Fruit fly (Drosophila melanogaster) whole organism, embryonic: ENCODE results near the gene CG33969.
A peak's percentile ranks its signal among the peaks of the same experiment; 100 is the strongest.

ENCODE experiments used
- B-H1 ChIP-seq: fragments of 200-800 bp; sonication (Bioruptor generic); IDR thresholded peaks from 3 replicates; pipeline ENCODE4 v1.3.6; 2022; ENCODE audit warnings: missing biosample characterization, missing genetic modification characterization
- Bdp1 ChIP-seq: fragments of 200-800 bp; sonication (Bioruptor generic); optimal IDR thresholded peaks from 3 replicates; lab custom pipeline; 2016; ENCODE audit warnings: missing biosample characterization, missing genetic modification characterization
- CG11696 ChIP-seq: fragments of 200-800 bp; sonication (Bioruptor generic); IDR thresholded peaks from 2 replicates; pipeline ENCODE4 v1.3.6; 2022; ENCODE audit warnings: missing biosample characterization, missing genetic modification characterization
- CG13123 ChIP-seq: fragments of 200-800 bp; sonication (Bioruptor generic); optimal IDR thresholded peaks from 2 replicates; lab custom pipeline; 2016; ENCODE audit warnings: missing biosample characterization, missing genetic modification characterization
- CG1529 ChIP-seq: fragments of 200-800 bp; sonication (Bioruptor generic); optimal IDR thresholded peaks from 3 replicates; lab custom pipeline; 2018; ENCODE audit warnings: missing biosample characterization, missing genetic modification characterization
- CG18476 ChIP-seq: fragments of 200-800 bp; sonication (Bioruptor generic); optimal IDR thresholded peaks from 2 replicates; lab custom pipeline; 2016; ENCODE audit warnings: missing biosample characterization, mild to moderate bottlenecking, missing genetic modification characterization
- CG2199 ChIP-seq: fragments of 200-800 bp; sonication (Bioruptor generic); IDR thresholded peaks from 3 replicates; pipeline ENCODE4 v1.3.6; 2022; ENCODE audit warnings: missing biosample characterization, missing genetic modification characterization
- CG30431 ChIP-seq: fragments of 200-800 bp; sonication (Bioruptor generic); optimal IDR thresholded peaks from 2 replicates; lab custom pipeline; 2017; ENCODE audit warnings: missing biosample characterization, missing genetic modification characterization
- CG42726 ChIP-seq: fragments of 200-800 bp; sonication (Bioruptor generic); IDR thresholded peaks from 2 replicates; pipeline ENCODE4 v1.3.6; 2022; ENCODE audit warnings: missing biosample characterization, missing genetic modification characterization; ENCODE audit not compliant: partially characterized antibody
- CG6791 ChIP-seq: fragments of 200-800 bp; sonication (Bioruptor generic); IDR thresholded peaks from 3 replicates; pipeline ENCODE4 v1.3.6; 2022; ENCODE audit warnings: missing biosample characterization, missing genetic modification characterization; ENCODE audit not compliant: partially characterized antibody
- CG7271 ChIP-seq: fragments of 200-800 bp; sonication (Bioruptor generic); optimal IDR thresholded peaks from 2 replicates; lab custom pipeline; 2018; ENCODE audit warnings: missing biosample characterization, mild to moderate bottlenecking, missing genetic modification characterization, moderate library complexity
- CG7556 ChIP-seq: fragments of 200-800 bp; sonication (Bioruptor generic); optimal IDR thresholded peaks from 2 replicates; lab custom pipeline; 2017; ENCODE audit warnings: missing biosample characterization, mild to moderate bottlenecking, missing genetic modification characterization
- CG7963 ChIP-seq: fragments of 200-800 bp; sonication (Bioruptor generic); IDR thresholded peaks from 3 replicates; pipeline ENCODE4 v1.3.6; 2022; ENCODE audit warnings: missing biosample characterization, missing genetic modification characterization; ENCODE audit not compliant: partially characterized antibody
- CG8359 ChIP-seq: fragments of 200-800 bp; sonication (Bioruptor generic); optimal IDR thresholded peaks from 2 replicates; lab custom pipeline; 2017; ENCODE audit warnings: missing biosample characterization, mild to moderate bottlenecking, missing genetic modification characterization, borderline replicate concordance
- CG8388 ChIP-seq: fragments of 200-800 bp; sonication (Bioruptor generic); optimal IDR thresholded peaks from 2 replicates; lab custom pipeline; 2019; ENCODE audit warnings: missing biosample characterization, mild to moderate bottlenecking, missing genetic modification characterization, moderate library complexity
- CG8478 ChIP-seq: fragments of >200 bp; optimal IDR thresholded peaks from 2 replicates; lab custom pipeline; 2018
- Dfd ChIP-seq, 2 experiments: fragments of >200 bp; optimal IDR thresholded peaks; 2 replicates each; lab custom pipeline; 2017; ENCODE audit warnings: missing biosample characterization in 2 of 2, missing genetic modification characterization in 2 of 2
- Doc3 ChIP-seq: fragments of 200-800 bp; sonication (Bioruptor generic); IDR thresholded peaks from 3 replicates; pipeline ENCODE4 v1.3.6; 2022; ENCODE audit warnings: missing biosample characterization, missing genetic modification characterization; ENCODE audit not compliant: partially characterized antibody
- HHEX ChIP-seq: fragments of 200-800 bp; sonication (Bioruptor generic); optimal IDR thresholded peaks from 3 replicates; lab custom pipeline; 2017; ENCODE audit warnings: missing biosample characterization, mild to moderate bottlenecking, missing genetic modification characterization, missing genetic modification reagents
- Kr ChIP-seq: fragments of 200-800 bp; sonication (Bioruptor generic); optimal IDR thresholded peaks from 2 replicates; lab custom pipeline; 2017; ENCODE audit warnings: missing biosample characterization, mild to moderate bottlenecking, missing genetic modification characterization
- Med ChIP-seq: fragments of 200-800 bp; sonication (Bioruptor generic); peaks from one replicate; lab custom pipeline; 2016; ENCODE audit warnings: missing biosample characterization, missing genetic modification characterization, mild to moderate bottlenecking, inconsistent platforms, moderate library complexity
- Tbp ChIP-seq: fragments of >200 bp; optimal IDR thresholded peaks from 2 replicates; lab custom pipeline; 2018; ENCODE audit warnings: missing biosample characterization, missing genetic modification characterization
- Xbp1 ChIP-seq: fragments of 200-800 bp; sonication (Bioruptor generic); optimal IDR thresholded peaks from 3 replicates; lab custom pipeline; 2016; ENCODE audit warnings: missing biosample characterization, mild to moderate bottlenecking, missing genetic modification characterization
- ara ChIP-seq: fragments of 200-800 bp; sonication (Bioruptor generic); IDR thresholded peaks from 2 replicates; pipeline ENCODE4 v1.3.6; 2022; ENCODE audit warnings: missing biosample characterization, missing genetic modification characterization
- az2 ChIP-seq: fragments of 200-800 bp; sonication (Bioruptor generic); optimal IDR thresholded peaks from 3 replicates; lab custom pipeline; 2016; ENCODE audit warnings: missing biosample characterization, missing genetic modification characterization
- br ChIP-seq: fragments of >200 bp; optimal IDR thresholded peaks from 2 replicates; lab custom pipeline; 2017
- crol ChIP-seq: fragments of 200-800 bp; sonication (Bioruptor generic); IDR thresholded peaks from 2 replicates; pipeline ENCODE4 v1.3.6; 2022; ENCODE audit warnings: missing biosample characterization, missing genetic modification characterization
- crp ChIP-seq, 2 experiments: fragments of 200-800 bp; sonication (Bioruptor generic); optimal IDR thresholded peaks; 2 replicates in 1 of 2; 3 replicates in 1 of 2; lab custom pipeline; 2017; ENCODE audit warnings: missing biosample characterization in 2 of 2, missing genetic modification characterization in 2 of 2, mild to moderate bottlenecking in 1 of 2, moderate library complexity in 1 of 2
- dm ChIP-seq: fragments of 200-800 bp; sonication (Bioruptor generic); optimal IDR thresholded peaks from 3 replicates; lab custom pipeline; 2016; ENCODE audit warnings: missing biosample characterization, missing genetic modification characterization
- dmrt11E ChIP-seq: fragments of 200-800 bp; sonication (Bioruptor generic); optimal IDR thresholded peaks from 3 replicates; lab custom pipeline; 2018; ENCODE audit warnings: missing biosample characterization, mild to moderate bottlenecking, missing genetic modification characterization, moderate library complexity
- emc ChIP-seq: fragments of 200-800 bp; sonication (Bioruptor generic); optimal IDR thresholded peaks from 2 replicates; lab custom pipeline; 2016; ENCODE audit warnings: missing biosample characterization, missing genetic modification characterization
- fru ChIP-seq: fragments of >200 bp; optimal IDR thresholded peaks from 2 replicates; lab custom pipeline; 2017
- lab ChIP-seq: fragments of 200-800 bp; sonication (Bioruptor generic); optimal IDR thresholded peaks from 3 replicates; lab custom pipeline; 2017; ENCODE audit warnings: missing biosample characterization, missing genetic modification characterization, mild to moderate bottlenecking, moderate library complexity, missing genetic modification reagents
- lola ChIP-seq, 3 experiments: fragments of >200 bp in 2 of 3; fragments of 200-800 bp in 1 of 3; sonication (Bioruptor generic) in 1 of 3; optimal IDR thresholded peaks; 2 replicates each; lab custom pipeline; 2017 to 2019; ENCODE audit warnings: missing biosample characterization in 3 of 3, missing genetic modification characterization in 3 of 3, mild to moderate bottlenecking in 1 of 3, moderate library complexity in 1 of 3
- oc ChIP-seq: fragments of 200-800 bp; sonication (Bioruptor generic); optimal IDR thresholded peaks from 2 replicates; lab custom pipeline; 2018; ENCODE audit warnings: missing biosample characterization, mild to moderate bottlenecking, missing genetic modification characterization, moderate library complexity
- ro ChIP-seq: fragments of 200-800 bp; sonication (Bioruptor generic); IDR thresholded peaks from 2 replicates; pipeline ENCODE4 v1.3.6; 2022; ENCODE audit warnings: missing biosample characterization, missing genetic modification characterization
- stc ChIP-seq: fragments of 200-800 bp; sonication (Bioruptor generic); IDR thresholded peaks from 2 replicates; pipeline ENCODE4 v1.3.6; 2022; ENCODE audit warnings: missing biosample characterization, missing genetic modification characterization
- trh ChIP-seq: fragments of 200-800 bp; sonication (Bioruptor generic); optimal IDR thresholded peaks from 2 replicates; lab custom pipeline; 2016; ENCODE audit warnings: missing biosample characterization, missing genetic modification characterization
- z ChIP-seq: fragments of 200-800 bp; sonication (Bioruptor generic); IDR thresholded peaks from 3 replicates; pipeline ENCODE4 v1.3.6; 2022; ENCODE audit warnings: missing biosample characterization, missing genetic modification characterization

The CG33969 gene

DNA sequence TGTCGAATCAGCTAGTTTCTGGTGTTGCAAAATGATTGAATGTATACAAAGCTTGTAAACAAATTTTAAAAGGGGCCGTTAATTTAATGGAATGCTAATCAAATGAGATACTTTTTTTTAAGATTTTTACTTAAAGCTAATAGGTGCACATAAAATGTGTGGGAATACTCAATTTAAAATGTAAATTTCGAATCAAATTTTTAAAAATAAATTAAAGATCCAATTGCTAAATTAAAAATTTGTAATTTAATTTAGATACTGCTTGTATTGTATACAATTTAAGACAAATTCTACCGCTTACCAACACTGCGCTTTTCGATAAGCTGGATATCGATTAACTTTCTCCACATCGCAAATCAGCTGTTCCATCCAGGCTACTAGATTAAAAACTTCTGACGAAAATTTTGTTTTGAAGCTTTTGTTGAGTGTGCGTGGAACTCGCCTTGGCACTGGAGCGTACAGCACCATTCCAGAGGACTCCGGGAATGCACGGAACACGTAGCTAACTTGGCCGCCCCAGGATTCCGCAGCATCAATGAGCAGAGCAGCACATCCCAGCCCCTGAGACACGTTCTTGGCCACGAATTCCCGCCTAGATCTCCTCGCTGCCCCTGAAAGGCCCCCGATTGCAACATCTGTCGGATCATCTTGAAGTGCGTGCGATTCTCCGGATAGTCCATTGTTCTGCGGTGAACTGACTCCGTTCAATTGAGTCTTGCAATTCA, 9.1 kb downstream of the CG33969 start, which contains the start of the genes CG5498 and fbl (continued):
- TF ChIP-seq lola (GFP tag; optimal IDR thresholded peaks at IDR 0.05; lab: Kevin White, UChicago) (peak in 1 of 3 experiments; percentile 67), ara (GFP tag; lab: Robert Waterston, UW) (0 out of 2 replicates have a peak, but pooled peaks have one; percentile 4), CG7556 (peak; percentile 71), Tbp (GFP tag; lab: Kevin White, UChicago) (no peak), HHEX (GFP tag; lab: Kevin White, UChicago) (no peak), CG7271 (peak; percentile 1), oc (no peak), stc (GFP tag; lab: Robert Waterston, UW) (0 out of 2 replicates have a peak, but pooled peaks have one; percentile 29), CG8359 (GFP tag; lab: Kevin White, UChicago) (no peak), CG1529 (GFP tag; lab: Kevin White, UChicago) (peak; percentile 32), Dfd (GFP tag; optimal IDR thresholded peaks at IDR 0.05; lab: Kevin White, UChicago) (no peak), CG11696 (GFP tag; lab: Robert Waterston, UW) (no peak), Doc3 (GFP tag; lab: Robert Waterston, UW) (0 out of 3 replicates have a peak, but pooled peaks have one; percentile 30)

DNA sequence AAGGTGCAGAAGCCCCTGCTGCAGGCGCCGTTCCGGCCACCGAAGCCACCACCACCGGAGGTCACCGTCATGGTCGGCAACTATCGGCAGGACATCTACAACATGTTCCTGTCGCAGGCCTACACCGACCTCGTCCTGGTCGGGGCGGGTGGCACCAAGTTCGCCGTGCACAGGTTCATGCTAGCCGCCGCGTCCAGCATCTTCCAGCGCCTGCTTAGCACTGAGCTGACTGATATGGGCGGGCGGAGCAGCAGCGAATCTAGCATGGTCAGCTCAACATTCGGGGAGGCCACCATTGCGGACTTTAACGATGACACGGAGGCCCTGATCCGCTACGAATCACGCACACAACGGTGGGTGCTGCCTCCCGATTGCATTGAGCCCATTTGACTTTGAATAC, 13.9 kb downstream of the CG33969 start:
- TF ChIP-seq CG13123 (GFP tag; lab: Kevin White, UChicago) (no peak), Xbp1 (no peak), CG8388 (no peak), crol (GFP tag; lab: Robert Waterston, UW) (no peak), dmrt11E (tag; lab: Kevin White, UChicago) (no peak), CG42726 (GFP tag; lab: Robert Waterston, UW) (no peak), fru (lab: Kevin White, UChicago) (no peak), CG2199 (no peak), trh (no peak), CG7271 (no peak), CG18476 (GFP tag; lab: Kevin White, UChicago) (no peak), az2 (GFP tag; lab: Kevin White, UChicago) (no peak), z (GFP tag; lab: Robert Waterston, UW) (0 out of 3 replicates have a peak, but pooled peaks have one; percentile 26), CG8478 (peak; percentile 55), br (lab: Kevin White, UChicago) (no peak), Med (GFP tag; lab: Kevin White, UChicago) (peak; percentile 52), B-H1 (GFP tag; lab: Robert Waterston, UW) (no peak), emc (GFP tag; lab: Kevin White, UChicago) (no peak), CG7963 (GFP tag; lab: Robert Waterston, UW) (0 out of 3 replicates have a peak, but pooled peaks have one; percentile 6), lab (GFP tag; lab: Kevin White, UChicago) (no peak), CG30431 (no peak), dm (GFP tag; lab: Kevin White, UChicago) (no peak), Kr (GFP tag; lab: Kevin White, UChicago) (no peak), ro (GFP tag; lab: Robert Waterston, UW) (no peak), crp (GFP tag; optimal IDR thresholded peaks at IDR 0.05; lab: Kevin White, UChicago) (no peak), CG6791 (GFP tag; lab: Robert Waterston, UW) (0 out of 3 replicates have a peak, but pooled peaks have one; percentile 11), Bdp1 (no peak)
